Worm (Caenorhabditis elegans) whole organism, L1 larva: Measurements from ENCODE around the gene pho-7.

Experiments used
- ama-1 ChIP-seq: fragments of 150-350 bp; optimal IDR thresholded peaks from 2 replicates; lab custom pipeline; 2014
- blmp-1 ChIP-seq: fragments of 150-350 bp; optimal IDR thresholded peaks from 2 replicates; lab custom pipeline; 2014; ENCODE audit warnings: missing biosample characterization, missing genetic modification characterization
- ceh-82 ChIP-seq, 3 experiments: fragments of 150-350 bp in 1 of 3; sonication (generic microtip) in 2 of 3; optimal IDR thresholded peaks; 2 replicates each; lab custom pipeline; 2014 to 2017; ENCODE audit warnings: missing biosample characterization in 3 of 3, missing genetic modification characterization in 3 of 3
- ces-1 ChIP-seq: fragments of 150-350 bp; optimal IDR thresholded peaks from 2 replicates; lab custom pipeline; 2014; ENCODE audit warnings: missing biosample characterization, missing genetic modification reagents, missing genetic modification characterization
- elt-2 ChIP-seq: sonication (generic microtip); optimal IDR thresholded peaks from 2 replicates; lab custom pipeline; 2016; ENCODE audit warnings: missing genetic modification characterization, mild to moderate bottlenecking, inconsistent platforms, missing compliant biosample characterization, missing genetic modification reagents
- fkh-4 ChIP-seq: sonication (generic microtip); optimal IDR thresholded peaks from 2 replicates; lab custom pipeline; 2016; ENCODE audit warnings: missing compliant biosample characterization, missing genetic modification characterization, borderline replicate concordance
- fos-1 ChIP-seq: fragments of 150-350 bp; optimal IDR thresholded peaks from 2 replicates; lab custom pipeline; 2014; ENCODE audit warnings: missing biosample characterization, missing genetic modification characterization
- hlh-4 ChIP-seq: sonication (generic microtip); optimal IDR thresholded peaks from 2 replicates; lab custom pipeline; 2016; ENCODE audit warnings: mild to moderate bottlenecking, missing genetic modification characterization, missing compliant biosample characterization
- isw-1 ChIP-seq: fragments of 200-800 bp; sonication (Bioruptor generic); IDR thresholded peaks from 2 replicates; pipeline ENCODE4 v1.3.6; 2022; ENCODE audit warnings: missing genetic modification characterization, missing compliant biosample characterization
- nhr-19 ChIP-seq: fragments of 200-800 bp; sonication (Bioruptor generic); conservative IDR thresholded peaks from 2 replicates; pipeline ENCODE4 v1.3.6; 2022; ENCODE audit warnings: missing genetic modification characterization, missing compliant biosample characterization
- nhr-84 ChIP-seq: sonication (generic microtip); optimal IDR thresholded peaks from 2 replicates; lab custom pipeline; 2017; ENCODE audit warnings: missing biosample characterization, missing genetic modification characterization
- snu-23 ChIP-seq: sonication (generic microtip); optimal IDR thresholded peaks from 2 replicates; lab custom pipeline; 2016; ENCODE audit warnings: missing genetic modification characterization, missing compliant biosample characterization
- ztf-11 ChIP-seq, 2 experiments: sonication (generic microtip); optimal IDR thresholded peaks; 2 replicates each; lab custom pipeline; 2016 to 2017; ENCODE audit warnings: missing genetic modification characterization in 2 of 2, missing biosample characterization in 1 of 2, missing compliant biosample characterization in 1 of 2

ce11 chrX:10990855-10991176 is 49.7 kb upstream of the pho-7 start:
- TF ChIP-seq nhr-84 (no peak), ama-1 (lab: Kevin White, UChicago) (no peak), nhr-19 (GFP tag; lab: Robert Waterston, UW) (no peak), snu-23 (GFP tag; lab: Kevin White, UChicago) (no peak), isw-1 (no peak), hlh-4 (no peak), fkh-4 (tag; lab: Kevin White, UChicago) (no peak), ceh-82 (tag; optimal IDR thresholded peaks at IDR 0.05; lab: Kevin White, UChicago) (no peak), elt-2 (tag; lab: Kevin White, UChicago) (no peak), ztf-11 (tag; optimal IDR thresholded peaks at IDR 0.05; lab: Kevin White, UChicago) (no peak), ces-1 (GFP tag; lab: Kevin White, UChicago) (no peak), fos-1 (tag; lab: Kevin White, UChicago) (no peak), blmp-1 (no peak)
